Worm (Caenorhabditis elegans): ENCODE results near the gene Y67H2A.10.

Y67H2A.10 gene

ce11 chrIV:13327064-13327463 lies 37.8 kb upstream of the Y67H2A.10 start:
- TF ChIP-seq unc-62 (GFP tag; optimal IDR thresholded peaks at IDR 0.05 in 1 of 2) (peak in 1 of 2 experiments; percentile 56), unc-62 (tag; optimal IDR thresholded peaks at IDR 0.05) (no peak), lsy-2 (tag; optimal IDR thresholded peaks at IDR 0.05) (peak in 1 of 2 experiments; percentile 39), nhr-28 (tag; optimal IDR thresholded peaks at IDR 0.05) (peak; percentile 89), pqm-1 (tag; optimal IDR thresholded peaks at IDR 0.05) (peak; percentile 96), T20F7.1 (GFP tag; optimal IDR thresholded peaks at IDR 0.05) (peak; percentile 35), nhr-48 (tag; optimal IDR thresholded peaks at IDR 0.05) (peak; percentile 67), hlh-30 (tag; optimal IDR thresholded peaks at IDR 0.05; ENCODE audit: insufficient read depth) (peak; percentile 26), dve-1 (tag; optimal IDR thresholded peaks at IDR 0.05; ENCODE audit: insufficient read depth) (peak; percentile 94), nhr-77 (tag; optimal IDR thresholded peaks at IDR 0.05) (peak; percentile 91), php-3 (GFP tag; IDR thresholded peaks at IDR 0.05) (peak; percentile 83), ceh-28 (tag; optimal IDR thresholded peaks at IDR 0.05) (no peak), lim-7 (GFP tag; IDR thresholded peaks at IDR 0.05) (no peak), fos-1 (tag; optimal IDR thresholded peaks at IDR 0.05) (no peak), lin-1 (GFP tag; IDR thresholded peaks at IDR 0.05) (peak; percentile 60; the same call in 1 of the 2 replicates), ceh-20 (GFP tag; IDR thresholded peaks at IDR 0.05) (peak; percentile 70), aha-1 (tag) (peak; percentile 24), daf-16 (GFP tag; optimal IDR thresholded peaks at IDR 0.05) (no peak), daf-16 (tag; optimal IDR thresholded peaks at IDR 0.05) (peak; percentile 72), snpc-1.2 (GFP tag; IDR thresholded peaks at IDR 0.05) (no peak), dmd-9 (GFP tag; IDR thresholded peaks at IDR 0.05) (no peak), dmd-6 (GFP tag; IDR thresholded peaks at IDR 0.05) (peak; percentile 97), tra-1 (GFP tag; IDR thresholded peaks at IDR 0.05) (peak; percentile 72; the same call in 1 of the 2 replicates), hlh-11 (tag; optimal IDR thresholded peaks at IDR 0.05) (peak; percentile 61)

DNA sequence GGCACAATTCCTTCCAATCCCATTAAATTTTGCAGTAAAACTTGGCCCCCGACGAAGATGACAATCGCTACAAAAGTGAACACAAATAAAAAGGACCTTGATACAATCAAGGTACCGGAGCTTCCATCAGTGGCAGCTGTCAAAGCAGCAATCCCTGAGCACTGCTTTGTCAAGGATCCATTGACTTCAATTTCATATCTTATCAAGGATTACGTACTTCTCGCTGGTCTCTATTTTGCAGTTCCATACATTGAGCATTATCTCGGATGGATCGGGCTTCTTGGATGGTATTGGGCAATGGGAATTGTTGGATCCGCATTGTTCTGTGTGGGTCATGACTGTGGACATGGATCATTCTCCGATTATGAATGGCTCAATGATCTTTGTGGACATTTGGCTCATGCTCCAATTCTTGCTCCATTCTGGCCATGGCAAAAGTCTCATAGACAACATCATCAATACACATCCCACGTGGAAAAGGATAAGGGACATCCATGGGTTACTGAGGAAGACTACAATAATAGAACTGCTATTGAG lies 34.6 kb upstream of the Y67H2A.10 start, which contains the start of gene fat-2:
Gene fat-2, plus strand, starts transcription at position 51 of the 537 bp plus-strand sequence.
- TF ChIP-seq lim-7 (GFP tag; IDR thresholded peaks at IDR 0.05) = 0 out of 2 replicates have a peak, but pooled peaks have one; percentile 2
- TF ChIP-seq unc-62 (GFP tag; optimal IDR thresholded peaks at IDR 0.05 in 1 of 2) = peak in 1 of 2 experiments; percentile 92
- no peak for TF ChIP-seq unc-62 (tag; optimal IDR thresholded peaks at IDR 0.05)
- no peak for TF ChIP-seq nhr-102 (tag; optimal IDR thresholded peaks at IDR 0.05)
- TF ChIP-seq nhr-76 (tag; optimal IDR thresholded peaks at IDR 0.05) = no peak
- no peak for TF ChIP-seq fkh-10 (GFP tag; optimal IDR thresholded peaks at IDR 0.05)
- no peak for TF ChIP-seq pqm-1 (tag; optimal IDR thresholded peaks at IDR 0.05)
- TF ChIP-seq R02D3.7 (tag; optimal IDR thresholded peaks at IDR 0.05) = no peak
- TF ChIP-seq F26F4.8 (GFP tag; conservative IDR thresholded peaks at IDR 0.05) = no peak
- TF ChIP-seq nhr-42 (GFP tag; IDR thresholded peaks at IDR 0.05) = no peak
- TF ChIP-seq ceh-44 (GFP tag; IDR thresholded peaks at IDR 0.05) = no peak
- TF ChIP-seq spr-1 (tag; optimal IDR thresholded peaks at IDR 0.05) = no peak
- TF ChIP-seq lin-13 (GFP tag; optimal IDR thresholded peaks at IDR 0.05) = no peak
- no peak for TF ChIP-seq nhr-11 (tag; optimal IDR thresholded peaks at IDR 0.05)
- no peak for TF ChIP-seq saeg-2 (GFP tag; IDR thresholded peaks at IDR 0.05)
- TF ChIP-seq mep-1 (tag; optimal IDR thresholded peaks at IDR 0.05) = no peak
- TF ChIP-seq ceh-32 (tag; optimal IDR thresholded peaks at IDR 0.05; ENCODE audit: poor library complexity) = no peak
- TF ChIP-seq dmd-9 (GFP tag; IDR thresholded peaks at IDR 0.05) = no peak
- no peak for TF ChIP-seq rbr-2 (tag; optimal IDR thresholded peaks at IDR 0.05)

ce11 chrIV:13322429-13322828 lies 33.1 kb upstream of the Y67H2A.10 start:
- peak; percentile 82 for TF ChIP-seq nhr-102 (tag; optimal IDR thresholded peaks at IDR 0.05)
- no peak for TF ChIP-seq aly-2 (tag; optimal IDR thresholded peaks at IDR 0.05)
- peak; percentile 91 for TF ChIP-seq mdt-29 (GFP tag; IDR thresholded peaks at IDR 0.05)
- TF ChIP-seq nhr-28 (tag; optimal IDR thresholded peaks at IDR 0.05) = peak; percentile 94
- TF ChIP-seq dmd-8 (GFP tag; IDR thresholded peaks at IDR 0.05) = no peak
- no peak for TF ChIP-seq tag-97 (GFP tag; IDR thresholded peaks at IDR 0.05)
- TF ChIP-seq ceh-20 (GFP tag; IDR thresholded peaks at IDR 0.05) = peak; percentile 54; the same call in 1 of the 2 replicates
- TF ChIP-seq zfp-3 (GFP tag; conservative IDR thresholded peaks at IDR 0.05) = 0 out of 2 replicates have a peak, but pooled peaks have one; percentile 54
- peak; percentile 90 for TF ChIP-seq mep-1 (tag; optimal IDR thresholded peaks at IDR 0.05)
- no peak for TF ChIP-seq zag-1 (tag; optimal IDR thresholded peaks at IDR 0.05)
- TF ChIP-seq saeg-2 (GFP tag; IDR thresholded peaks at IDR 0.05) = 0 out of 2 replicates have a peak, but pooled peaks have one; percentile 35
- peak; percentile 96 for TF ChIP-seq hlh-11 (tag; optimal IDR thresholded peaks at IDR 0.05)
- no peak for TF ChIP-seq fos-1 (tag; optimal IDR thresholded peaks at IDR 0.05)
- TF ChIP-seq ztf-11 (tag; optimal IDR thresholded peaks at IDR 0.05) = no peak
- no peak for TF ChIP-seq zfp-2 (tag; optimal IDR thresholded peaks at IDR 0.05)
- TF ChIP-seq ZK546.5 (tag; optimal IDR thresholded peaks at IDR 0.05) = no peak
- peak; percentile 64 to 84 for TF ChIP-seq lsy-2 (tag; optimal IDR thresholded peaks at IDR 0.05)
- no peak for TF ChIP-seq lim-7 (GFP tag; IDR thresholded peaks at IDR 0.05)
- peak; percentile 65 for TF ChIP-seq T20F7.1 (GFP tag; optimal IDR thresholded peaks at IDR 0.05)
- TF ChIP-seq egl-43 (GFP tag; IDR thresholded peaks at IDR 0.05) = no peak

All from whole organism, L4 larva.